Fruit fly (Drosophila melanogaster): ENCODE results near the gene CG6168.

DNA sequence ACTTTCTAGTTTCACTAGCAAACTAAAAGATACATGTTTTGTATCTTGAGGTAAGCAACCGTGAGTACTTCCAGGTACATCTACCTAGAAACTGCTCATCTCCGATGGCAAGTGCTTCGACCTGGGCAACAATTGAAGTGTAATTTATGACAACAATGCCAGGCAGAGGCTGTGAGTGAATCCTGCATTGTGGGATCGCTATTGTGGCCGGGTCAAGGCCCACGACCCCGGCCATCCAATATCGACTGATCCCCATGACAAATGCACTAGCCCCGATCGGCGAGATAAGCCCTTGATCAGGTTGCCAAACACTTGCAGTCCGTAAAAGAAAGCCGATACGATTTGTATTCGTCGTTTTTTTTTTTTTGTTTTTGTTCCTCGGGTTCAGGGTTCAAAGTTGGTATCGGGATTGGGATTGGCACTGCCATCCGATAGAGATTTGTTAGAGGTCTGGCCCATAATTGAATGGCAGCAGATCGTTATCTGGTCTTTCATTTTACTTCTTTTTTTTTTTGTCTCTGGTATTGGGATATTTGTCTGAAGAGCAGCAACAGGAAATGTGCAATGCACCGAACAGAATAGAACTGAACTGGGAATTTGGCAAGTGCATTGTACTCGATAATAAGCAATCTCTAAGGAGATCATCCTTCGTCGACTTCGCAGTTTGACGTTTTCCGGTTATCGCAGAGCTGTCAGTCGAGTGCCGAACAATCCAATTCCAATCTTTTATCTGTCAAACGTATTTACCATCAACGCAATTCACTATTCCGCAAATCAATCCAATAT lies 23.2 kb upstream of the CG6168 start:
- TF ChIP-seq pan (optimal IDR thresholded peaks at IDR 0.05) (no peak), CG8478 (optimal IDR thresholded peaks at IDR 0.05) (no peak), Dll (optimal IDR thresholded peaks at IDR 0.05) (no peak), usp (GFP tag; optimal IDR thresholded peaks at IDR 0.05) (no peak), psq (optimal IDR thresholded peaks at IDR 0.05) (no peak)

Data from whole organism.